Fruit fly (Drosophila melanogaster): Measurements from ENCODE around the gene Hex-A.

Hex-A gene

dm6 chrX:9585359-9586002 lies at the start of gene Hex-A (continued):
- TF ChIP-seq dmrt11E (tag; optimal IDR thresholded peaks at IDR 0.05) (peak; percentile 93), CG8281 (tag; optimal IDR thresholded peaks at IDR 0.05) (peak; percentile 89), CG17186 (GFP tag; optimal IDR thresholded peaks at IDR 0.05) (peak; percentile 75), CG30431 (GFP tag; optimal IDR thresholded peaks at IDR 0.05) (peak; percentile 84), Myb (GFP tag; optimal IDR thresholded peaks at IDR 0.05) (peak; percentile 78), CG17385 (GFP tag; optimal IDR thresholded peaks at IDR 0.05) (peak; percentile 95), CG12219 (GFP tag; optimal IDR thresholded peaks at IDR 0.05) (peak; percentile 98), slou (GFP tag; optimal IDR thresholded peaks at IDR 0.05) (peak; percentile 78), Dad (GFP tag; optimal IDR thresholded peaks at IDR 0.05) (peak; percentile 90), Chrac-16 (GFP tag; optimal IDR thresholded peaks at IDR 0.05) (peak; percentile 79), Dll (GFP tag; IDR thresholded peaks at IDR 0.05; ENCODE audit: partially characterized antibody) (no peak), CG11723 (GFP tag; optimal IDR thresholded peaks at IDR 0.05) (peak; percentile 97), HmgD (GFP tag; optimal IDR thresholded peaks at IDR 0.05) (peak; percentile 76), Ets97D (GFP tag; optimal IDR thresholded peaks at IDR 0.05) (peak; percentile 53), bab2 (GFP tag; optimal IDR thresholded peaks at IDR 0.05) (peak; percentile 95), phol (tag; optimal IDR thresholded peaks at IDR 0.05) (peak; percentile 97), CG10462 (GFP tag; optimal IDR thresholded peaks at IDR 0.05) (peak; percentile 89), CG18476 (GFP tag; optimal IDR thresholded peaks at IDR 0.05) (peak; percentile 94), Opbp (GFP tag; IDR thresholded peaks at IDR 0.05; ENCODE audit: partially characterized antibody) (peak; percentile 44; the same call in 1 of the 3 replicates), CG8765 (GFP tag; IDR thresholded peaks at IDR 0.05) (peak; percentile 62; the same call in 1 of the 2 replicates), fru (optimal IDR thresholded peaks at IDR 0.05) (no peak), CG14441 (GFP tag; IDR thresholded peaks at IDR 0.05) (peak; percentile 83), CG10543 (GFP tag; optimal IDR thresholded peaks at IDR 0.05) (peak; percentile 100), tup (GFP tag; optimal IDR thresholded peaks at IDR 0.05) (peak; percentile 76), usp (GFP tag; optimal IDR thresholded peaks at IDR 0.05) (no peak), Fer3 (tag; optimal IDR thresholded peaks at IDR 0.05) (peak; percentile 97), H2.0 (GFP tag; IDR thresholded peaks at IDR 0.05) (peak; percentile 85), crp (GFP tag; optimal IDR thresholded peaks at IDR 0.05) (peak in 1 of 2 experiments; percentile 69), CG17328 (GFP tag; IDR thresholded peaks at IDR 0.05) (peak; percentile 88), zf30C (GFP tag; optimal IDR thresholded peaks at IDR 0.05) (peak; percentile 4), amos (GFP tag; IDR thresholded peaks at IDR 0.05; ENCODE audit: partially characterized antibody) (peak; percentile 14; the same call in 1 of the 2 replicates), toy (GFP tag; IDR thresholded peaks at IDR 0.05) (peak; percentile 74), eve (GFP tag; optimal IDR thresholded peaks at IDR 0.05) (peak in 1 of 2 experiments; percentile 100), twi (tag; optimal IDR thresholded peaks at IDR 0.05) (peak; percentile 95), Hmx (GFP tag; optimal IDR thresholded peaks at IDR 0.05) (peak; percentile 91), Vsx1 (GFP tag; optimal IDR thresholded peaks at IDR 0.05) (peak; percentile 92), CoRest (tag; optimal IDR thresholded peaks at IDR 0.05) (peak; percentile 99), sens (GFP tag) (peak; percentile 99), CG4854 (GFP tag; optimal IDR thresholded peaks at IDR 0.05) (peak; percentile 93), Abd-B (GFP tag; optimal IDR thresholded peaks at IDR 0.05) (peak; percentile 85), CG11695 (GFP tag; IDR thresholded peaks at IDR 0.05) (peak; percentile 96), Ravus (GFP tag; IDR thresholded peaks at IDR 0.05) (peak; percentile 60), cg (GFP tag; optimal IDR thresholded peaks at IDR 0.05) (peak; percentile 70), Oaz (GFP tag; IDR thresholded peaks at IDR 0.05) (peak; percentile 89), CG17359 (tag; optimal IDR thresholded peaks at IDR 0.05) (peak; percentile 96), Rfx (GFP tag; IDR thresholded peaks at IDR 0.05) (peak; percentile 94), Ptx1 (GFP tag; IDR thresholded peaks at IDR 0.05) (peak; percentile 85), GATAe (GFP tag; conservative IDR thresholded peaks at IDR 0.05) (peak; percentile 70), so (GFP tag; IDR thresholded peaks at IDR 0.05) (peak; percentile 94), Dip2 (GFP tag; IDR thresholded peaks at IDR 0.05) (peak; percentile 42; the same call in 1 of the 2 replicates)

Data from whole organism, embryonic.